Worm (Caenorhabditis elegans) whole organism, L4/young adult: ENCODE measurements around the gene R12B2.6.

ENCODE experiments used
- W03F9.2 ChIP-seq: fragments of 150-350 bp; optimal IDR thresholded peaks from 2 replicates; lab custom pipeline; 2014; ENCODE audit warnings: missing biosample characterization, missing genetic modification characterization
- dao-5 ChIP-seq: sonication (generic microtip); optimal IDR thresholded peaks from 2 replicates; lab custom pipeline; 2016; ENCODE audit warnings: missing genotype, missing genetic modification characterization, moderate library complexity, missing compliant biosample characterization
- him-1 ChIP-seq: sonication (generic microtip); optimal IDR thresholded peaks from 2 replicates; lab custom pipeline; 2016; ENCODE audit warnings: missing genotype, missing genetic modification reagents, missing genetic modification characterization, missing compliant biosample characterization

Gene R12B2.6

ce11 chrIII:5869429-5869828 is 35.5 kb upstream of the R12B2.6 start, which contains the start of gene F01F1.15:
Gene F01F1.15, minus strand, starts transcription at chrIII:5869529.
- TF ChIP-seq dao-5 = no peak
- TF ChIP-seq W03F9.2 (tag; lab: Kevin White, UChicago) = no peak
- TF ChIP-seq him-1 (tag; lab: Kevin White, UChicago) = no peak

- no peak for TF ChIP-seq him-1 (tag; lab: Kevin White, UChicago)
These were observed 34.4 kb upstream of the R12B2.6 start, which contains the start of gene eng-1 for ce11 chrIII:5868401-5868800. Gene eng-1, minus strand, starts transcription at chrIII:5868501.

- TF ChIP-seq him-1 (tag; lab: Kevin White, UChicago) (no peak), W03F9.2 (tag; lab: Kevin White, UChicago) (no peak), dao-5 (no peak)
These were observed 30.3 kb upstream of the R12B2.6 start, which contains the start of gene rabn-5 for ce11 chrIII:5864270-5864669. Gene rabn-5, plus strand, starts transcription at chrIII:5864553.

ce11 chrIII:5863774-5864173 is 29.8 kb upstream of the R12B2.6 start, which contains the start of gene dnpp-1:
Gene dnpp-1, minus strand, starts transcription at chrIII:5863803.
- TF ChIP-seq W03F9.2 (tag; lab: Kevin White, UChicago) (peak; percentile 16), him-1 (tag; lab: Kevin White, UChicago) (no peak), dao-5 (no peak)

- TF ChIP-seq dao-5 (no peak), W03F9.2 (tag; lab: Kevin White, UChicago) (no peak), him-1 (tag; lab: Kevin White, UChicago) (no peak)
These were observed 25.1 kb upstream of the R12B2.6 start, which contains the start of gene dpf-4 for ce11 chrIII:5859008-5859407. Gene dpf-4, plus strand, starts transcription at chrIII:5859308.

ce11 chrIII:5855637-5856179 is 21.8 kb upstream of the R12B2.6 start, which contains the start of the genes cct-6 and alh-9:
Gene cct-6, minus strand, starts transcription at chrIII:5855687.
Gene alh-9, plus strand, starts transcription at chrIII:5856018.
- TF ChIP-seq W03F9.2 (tag; lab: Kevin White, UChicago) (peak; percentile 94), him-1 (tag; lab: Kevin White, UChicago) (no peak)

- TF ChIP-seq W03F9.2 (tag; lab: Kevin White, UChicago) (peak; percentile 1), him-1 (tag; lab: Kevin White, UChicago) (no peak)
These were observed 19.3 kb upstream of the R12B2.6 start, which contains the start of gene ddx-23 for ce11 chrIII:5853240-5853639. Gene ddx-23, minus strand, starts transcription at chrIII:5853269.

ce11 chrIII:5846412-5846811 is 12.5 kb upstream of the R12B2.6 start:
- TF ChIP-seq dao-5 (no peak), him-1 (tag; lab: Kevin White, UChicago) (no peak), W03F9.2 (tag; lab: Kevin White, UChicago) (no peak)

ce11 chrIII:5845483-5845882 is 11.5 kb upstream of the R12B2.6 start:
- TF ChIP-seq W03F9.2 (tag; lab: Kevin White, UChicago) = no peak
- TF ChIP-seq dao-5 = no peak
- peak; percentile 83 for TF ChIP-seq him-1 (tag; lab: Kevin White, UChicago)

- no peak for TF ChIP-seq W03F9.2 (tag; lab: Kevin White, UChicago)
- no peak for TF ChIP-seq him-1 (tag; lab: Kevin White, UChicago)
- TF ChIP-seq dao-5 = no peak
These were observed 9.7 kb upstream of the R12B2.6 start for ce11 chrIII:5843662-5844061.

ce11 chrIII:5842920-5843319 is 9.0 kb upstream of the R12B2.6 start:
- TF ChIP-seq dao-5 (no peak), W03F9.2 (tag; lab: Kevin White, UChicago) (no peak)

- TF ChIP-seq W03F9.2 (tag; lab: Kevin White, UChicago) = no peak
- TF ChIP-seq dao-5 = no peak
- no peak for TF ChIP-seq him-1 (tag; lab: Kevin White, UChicago)
These were observed 7.7 kb upstream of the R12B2.6 start for ce11 chrIII:5841676-5842075.

- TF ChIP-seq him-1 (tag; lab: Kevin White, UChicago) (no peak), W03F9.2 (tag; lab: Kevin White, UChicago) (no peak), dao-5 (no peak)
These were observed 7.0 kb upstream of the R12B2.6 start for ce11 chrIII:5840815-5841573.

ce11 chrIII:5840277-5840676 is 6.3 kb upstream of the R12B2.6 start:
- TF ChIP-seq W03F9.2 (tag; lab: Kevin White, UChicago) (no peak), him-1 (tag; lab: Kevin White, UChicago) (no peak), dao-5 (no peak)
